Fruit fly (Drosophila melanogaster) S2 (cell line): ENCODE results near the gene AOX1.

Experiments used
- CG8478 ChIP-seq: fragments of >200 bp; optimal IDR thresholded peaks from 2 replicates; lab custom pipeline; 2018
- CTCF ChIP-seq, 2 experiments: fragments of >200 bp; optimal IDR thresholded peaks; 2 replicates each; lab custom pipeline; 2018

dm6 chr3R:15547827-15548517 lies 10.9 kb upstream of the AOX1 start, which contains the start of gene AOX3:
- no peak for TF ChIP-seq CG8478 (lab: Kevin White, UChicago)
- no peak for TF ChIP-seq CTCF (optimal IDR thresholded peaks at IDR 0.05; lab: Kevin White, UChicago)
